Worm (Caenorhabditis elegans): ENCODE data around the gene T01D3.1.

DNA sequence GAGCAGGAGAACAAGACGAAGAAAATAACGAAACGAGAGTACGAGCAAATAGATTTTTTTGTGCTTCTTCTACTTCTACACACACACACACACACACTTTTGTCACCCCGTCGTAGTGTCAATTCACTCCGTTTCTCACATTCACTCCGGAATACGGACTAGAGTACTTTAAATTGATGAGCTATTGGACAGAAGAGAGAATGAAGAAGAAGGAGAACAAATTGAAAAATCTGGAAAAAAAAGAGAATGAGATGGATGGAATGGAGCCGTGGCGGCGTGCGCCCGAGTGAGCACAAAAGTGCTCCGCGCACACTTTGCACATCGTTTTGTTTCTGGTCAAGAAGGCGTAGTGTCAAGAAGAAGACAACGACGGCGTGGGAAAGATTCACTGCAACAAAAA is 2.2 kb upstream of the T01D3.1 start:
- TF ChIP-seq tra-4 (tag; optimal IDR thresholded peaks at IDR 0.05) (no peak), ama-1 (optimal IDR thresholded peaks at IDR 0.05) (no peak), flt-1 (GFP tag; IDR thresholded peaks at IDR 0.05) (no peak), hmg-4 (GFP tag; optimal IDR thresholded peaks at IDR 0.05) (no peak), tbx-37 (GFP tag; conservative IDR thresholded peaks at IDR 0.05) (no peak), B0310.2 (tag; optimal IDR thresholded peaks at IDR 0.05) (no peak), F13C5.2 (tag; optimal IDR thresholded peaks at IDR 0.05) (no peak)

Measured in whole organism, early embryonic.